Fruit fly (Drosophila melanogaster) whole organism, embryonic: ENCODE data around the gene ClpX.

ENCODE experiments used
- Ada2b ChIP-seq: fragments of 200-800 bp; sonication (Bioruptor generic); IDR thresholded peaks from 2 replicates; pipeline ENCODE4 v1.3.6; 2022; ENCODE audit warnings: missing biosample characterization, missing genetic modification characterization
- Asciz ChIP-seq: fragments of 200-800 bp; sonication (Bioruptor generic); optimal IDR thresholded peaks from 2 replicates; lab custom pipeline; 2017; ENCODE audit warnings: missing biosample characterization, mild to moderate bottlenecking, missing genetic modification characterization, missing genetic modification reagents
- Atf-2 ChIP-seq: fragments of 200-800 bp; sonication (Bioruptor generic); optimal IDR thresholded peaks from 2 replicates; lab custom pipeline; 2016; ENCODE audit warnings: missing biosample characterization, missing genetic modification characterization
- Bgb ChIP-seq: fragments of 200-800 bp; sonication (Bioruptor generic); IDR thresholded peaks from 2 replicates; pipeline ENCODE4 v1.3.6; 2022; ENCODE audit warnings: missing biosample characterization, missing genetic modification characterization; ENCODE audit not compliant: partially characterized antibody
- BtbVII ChIP-seq: fragments of 200-800 bp; sonication (Bioruptor generic); optimal IDR thresholded peaks from 3 replicates; lab custom pipeline; 2017; ENCODE audit warnings: missing biosample characterization, mild to moderate bottlenecking, missing genetic modification characterization
- Bteb2 ChIP-seq: fragments of 200-800 bp; sonication (Bioruptor generic); optimal IDR thresholded peaks from 2 replicates; lab custom pipeline; 2016; ENCODE audit warnings: missing biosample characterization, missing genetic modification characterization
- CG10321 ChIP-seq: fragments of 200-800 bp; sonication (Bioruptor generic); IDR thresholded peaks from 2 replicates; pipeline ENCODE4 v1.3.6; 2022; ENCODE audit warnings: missing biosample characterization, missing genetic modification characterization
- CG11456 ChIP-seq: fragments of 200-800 bp; sonication (Bioruptor generic); IDR thresholded peaks from 3 replicates; pipeline ENCODE4 v1.3.6; 2022; ENCODE audit warnings: missing biosample characterization, missing genetic modification characterization
- CG1233 ChIP-seq: fragments of 200-800 bp; sonication (Bioruptor generic); optimal IDR thresholded peaks from 4 replicates; lab custom pipeline; 2018; ENCODE audit warnings: missing biosample characterization, mild to moderate bottlenecking, missing genetic modification characterization
- CG13287 ChIP-seq: fragments of 200-800 bp; sonication (Bioruptor generic); IDR thresholded peaks from 2 replicates; pipeline ENCODE4 v1.3.6; 2022; ENCODE audit warnings: missing biosample characterization, missing genetic modification characterization; ENCODE audit not compliant: partially characterized antibody
- CG13775 ChIP-seq: fragments of 200-800 bp; sonication (Bioruptor generic); optimal IDR thresholded peaks from 3 replicates; lab custom pipeline; 2017; ENCODE audit warnings: missing biosample characterization, mild to moderate bottlenecking, missing genetic modification characterization
- CG17802 ChIP-seq: fragments of 200-800 bp; sonication (Bioruptor generic); optimal IDR thresholded peaks from 2 replicates; lab custom pipeline; 2018; ENCODE audit warnings: missing biosample characterization, mild to moderate bottlenecking, missing genetic modification characterization, moderate library complexity
- CG1792 ChIP-seq: fragments of 200-800 bp; sonication (Bioruptor generic); optimal IDR thresholded peaks from 2 replicates; lab custom pipeline; 2016; ENCODE audit warnings: missing biosample characterization, missing genetic modification characterization
- CG18011 ChIP-seq: fragments of 200-800 bp; sonication (Bioruptor generic); optimal IDR thresholded peaks from 2 replicates; lab custom pipeline; 2017; ENCODE audit warnings: missing biosample characterization, missing genetic modification characterization, mild to moderate bottlenecking, moderate library complexity, missing genotype
- CG2120 ChIP-seq: fragments of 200-800 bp; sonication (Bioruptor generic); optimal IDR thresholded peaks from 3 replicates; lab custom pipeline; 2016; ENCODE audit warnings: missing biosample characterization, missing genetic modification characterization
- CG2129 ChIP-seq: fragments of 200-800 bp; sonication (Bioruptor generic); IDR thresholded peaks from 2 replicates; pipeline ENCODE4 v1.3.6; 2022; ENCODE audit warnings: missing biosample characterization, missing genetic modification characterization; ENCODE audit not compliant: partially characterized antibody
- CG31224 ChIP-seq: fragments of 200-800 bp; sonication (Bioruptor generic); IDR thresholded peaks from 2 replicates; pipeline ENCODE4 v1.3.6; 2022; ENCODE audit warnings: missing biosample characterization, missing genetic modification characterization
- CG43689 ChIP-seq: fragments of 200-800 bp; sonication (Bioruptor generic); IDR thresholded peaks from 2 replicates; pipeline ENCODE4 v1.3.6; 2022; ENCODE audit warnings: missing biosample characterization, missing genetic modification characterization
- CG4730 ChIP-seq: fragments of 200-800 bp; sonication (Bioruptor generic); IDR thresholded peaks from 2 replicates; pipeline ENCODE4 v1.3.6; 2022; ENCODE audit warnings: missing biosample characterization, missing genetic modification characterization
- CG7271 ChIP-seq: fragments of 200-800 bp; sonication (Bioruptor generic); optimal IDR thresholded peaks from 2 replicates; lab custom pipeline; 2018; ENCODE audit warnings: missing biosample characterization, mild to moderate bottlenecking, missing genetic modification characterization, moderate library complexity
- CG9727 ChIP-seq: fragments of 200-800 bp; sonication (Bioruptor generic); optimal IDR thresholded peaks from 3 replicates; lab custom pipeline; 2017; ENCODE audit warnings: missing biosample characterization, mild to moderate bottlenecking, missing genetic modification characterization
- CG9797 ChIP-seq: fragments of 200-800 bp; sonication (Bioruptor generic); optimal IDR thresholded peaks from 3 replicates; lab custom pipeline; 2018; ENCODE audit warnings: missing biosample characterization, mild to moderate bottlenecking, missing genetic modification characterization
- CG9817 ChIP-seq: fragments of 200-800 bp; sonication (Bioruptor generic); optimal IDR thresholded peaks from 2 replicates; lab custom pipeline; 2018; ENCODE audit warnings: missing biosample characterization, mild to moderate bottlenecking, missing genetic modification characterization, moderate library complexity
- Dip2 ChIP-seq: fragments of 200-800 bp; sonication (Bioruptor generic); IDR thresholded peaks from 2 replicates; pipeline ENCODE4 v1.3.6; 2022; ENCODE audit warnings: missing biosample characterization, missing genetic modification characterization
- Dp ChIP-seq: fragments of 200-800 bp; sonication (Bioruptor generic); optimal IDR thresholded peaks from 2 replicates; lab custom pipeline; 2018; ENCODE audit warnings: missing biosample characterization, mild to moderate bottlenecking, missing genetic modification characterization, moderate library complexity
- Ets65A ChIP-seq: fragments of 200-800 bp; sonication (Bioruptor generic); peaks from one replicate; lab custom pipeline; 2016; ENCODE audit warnings: missing biosample characterization, missing genetic modification characterization
- Fer2 ChIP-seq: fragments of 200-800 bp; sonication (Bioruptor generic); optimal IDR thresholded peaks from 2 replicates; lab custom pipeline; 2018; ENCODE audit warnings: missing biosample characterization, mild to moderate bottlenecking, missing genetic modification characterization, moderate library complexity
- GATAe ChIP-seq: fragments of 200-800 bp; sonication (Bioruptor generic); conservative IDR thresholded peaks from 2 replicates; pipeline ENCODE4 v1.3.6; 2022; ENCODE audit warnings: missing biosample characterization, missing genetic modification characterization
- Hand ChIP-seq: fragments of 200-800 bp; sonication (Bioruptor generic); optimal IDR thresholded peaks from 2 replicates; lab custom pipeline; 2017; ENCODE audit warnings: mild to moderate bottlenecking, missing biosample characterization, missing genetic modification reagents, missing genetic modification characterization
- Hr3 ChIP-seq: fragments of 200-800 bp; sonication (Bioruptor generic); optimal IDR thresholded peaks from 3 replicates; lab custom pipeline; 2016; ENCODE audit warnings: missing biosample characterization, missing genetic modification characterization
- MTF-1 ChIP-seq: fragments of 200-800 bp; sonication (Bioruptor generic); optimal IDR thresholded peaks from 2 replicates; lab custom pipeline; 2018; ENCODE audit warnings: missing biosample characterization, mild to moderate bottlenecking, missing genetic modification characterization, borderline replicate concordance
- Med ChIP-seq: fragments of 200-800 bp; sonication (Bioruptor generic); peaks from one replicate; lab custom pipeline; 2016; ENCODE audit warnings: missing biosample characterization, missing genetic modification characterization, mild to moderate bottlenecking, inconsistent platforms, moderate library complexity
- NK7.1 ChIP-seq: fragments of 200-800 bp; sonication (Bioruptor generic); optimal IDR thresholded peaks from 3 replicates; lab custom pipeline; 2016; ENCODE audit warnings: missing biosample characterization, missing genetic modification characterization
- Nf-YC ChIP-seq: fragments of 200-800 bp; optimal IDR thresholded peaks from 3 replicates; lab custom pipeline; 2019; ENCODE audit warnings: missing biosample characterization, mild to moderate bottlenecking, missing genetic modification characterization, moderate library complexity
- Sox102F ChIP-seq: fragments of 200-800 bp; sonication (Bioruptor generic); optimal IDR thresholded peaks from 2 replicates; lab custom pipeline; 2018; ENCODE audit warnings: missing biosample characterization, mild to moderate bottlenecking, missing genetic modification characterization, moderate library complexity
- Ssrp ChIP-seq: fragments of 200-800 bp; sonication (Bioruptor generic); optimal IDR thresholded peaks from 2 replicates; lab custom pipeline; 2018; ENCODE audit warnings: missing biosample characterization, mild to moderate bottlenecking, missing genetic modification characterization, moderate library complexity
- aop ChIP-seq: fragments of 200-800 bp; sonication (Bioruptor generic); IDR thresholded peaks from 2 replicates; pipeline ENCODE4 v1.3.6; 2022; ENCODE audit warnings: missing biosample characterization, missing genetic modification characterization
- bcd ChIP-seq: fragments of 200-800 bp; sonication (Bioruptor generic); optimal IDR thresholded peaks from 2 replicates; lab custom pipeline; 2017; ENCODE audit warnings: missing biosample characterization, mild to moderate bottlenecking, missing genetic modification characterization
- br ChIP-seq: fragments of >200 bp; optimal IDR thresholded peaks from 2 replicates; lab custom pipeline; 2017
- cas ChIP-seq: fragments of 200-800 bp; sonication (Bioruptor generic); IDR thresholded peaks from 2 replicates; pipeline ENCODE4 v1.3.6; 2022; ENCODE audit warnings: missing biosample characterization, missing genetic modification characterization
- grau ChIP-seq: fragments of 200-800 bp; optimal IDR thresholded peaks from 3 replicates; lab custom pipeline; 2019; ENCODE audit warnings: missing biosample characterization, mild to moderate bottlenecking, missing genetic modification characterization, moderate library complexity
- hb ChIP-seq: fragments of 200-800 bp; sonication (Bioruptor generic); IDR thresholded peaks from 3 replicates; pipeline ENCODE4 v1.3.6; 2022; ENCODE audit warnings: missing biosample characterization, missing genetic modification characterization; ENCODE audit not compliant: partially characterized antibody
- kni ChIP-seq: fragments of 200-800 bp; sonication (Bioruptor generic); optimal IDR thresholded peaks from 3 replicates; lab custom pipeline; 2017; ENCODE audit warnings: mild to moderate bottlenecking, missing biosample characterization, missing genetic modification reagents, missing genetic modification characterization
- lilli ChIP-seq: fragments of 200-800 bp; sonication (Bioruptor generic); optimal IDR thresholded peaks from 3 replicates; lab custom pipeline; 2016; ENCODE audit warnings: missing biosample characterization, missing genetic modification characterization
- onecut ChIP-seq: fragments of 200-800 bp; sonication (Bioruptor generic); IDR thresholded peaks from 2 replicates; pipeline ENCODE4 v1.3.6; 2022; ENCODE audit warnings: missing biosample characterization, missing genetic modification characterization
- otp ChIP-seq: fragments of 200-800 bp; sonication (Bioruptor generic); IDR thresholded peaks from 3 replicates; pipeline ENCODE4, ENCODE4 v1.3.6; 2022; ENCODE audit warnings: missing biosample characterization, missing genetic modification characterization
- pb ChIP-seq: fragments of 200-800 bp; sonication (Bioruptor generic); optimal IDR thresholded peaks from 3 replicates; lab custom pipeline; 2016; ENCODE audit warnings: missing biosample characterization, missing genetic modification characterization
- phol ChIP-seq: fragments of 200-800 bp; sonication (Bioruptor generic); optimal IDR thresholded peaks from 3 replicates; lab custom pipeline; 2018; ENCODE audit warnings: missing biosample characterization, mild to moderate bottlenecking, missing genetic modification characterization, moderate library complexity
- schlank ChIP-seq: fragments of 200-800 bp; sonication (Bioruptor generic); optimal IDR thresholded peaks from 2 replicates; lab custom pipeline; 2018; ENCODE audit warnings: missing biosample characterization, mild to moderate bottlenecking, missing genetic modification characterization
- sqz ChIP-seq: fragments of 200-800 bp; sonication (Bioruptor generic); optimal IDR thresholded peaks from 3 replicates; lab custom pipeline; 2018; ENCODE audit warnings: missing biosample characterization, mild to moderate bottlenecking, missing genetic modification characterization
- unc-4 ChIP-seq: fragments of 200-800 bp; sonication (Bioruptor generic); IDR thresholded peaks from 2 replicates; pipeline ENCODE4 v1.3.6; 2022; ENCODE audit warnings: missing biosample characterization, missing genetic modification characterization; ENCODE audit not compliant: partially characterized antibody

ClpX gene

DNA sequence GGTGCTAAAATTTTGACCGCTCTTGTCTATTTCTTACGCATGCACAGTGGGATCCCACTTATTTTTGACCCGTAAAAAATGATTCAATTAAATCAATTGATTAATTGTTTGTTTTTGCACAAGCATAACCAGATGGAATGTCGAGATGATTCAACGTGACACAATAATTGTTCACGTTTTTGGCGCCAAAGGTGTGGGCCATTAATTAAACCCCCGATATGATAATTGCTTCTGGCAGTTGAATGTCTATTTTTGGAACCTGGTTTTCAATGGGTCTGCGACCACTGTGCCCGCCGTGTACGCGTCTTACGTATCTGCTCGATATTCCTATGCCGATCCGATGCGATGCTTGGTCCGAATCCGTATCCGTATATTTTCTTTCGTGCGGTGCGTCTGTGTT is 11.4 kb downstream of the ClpX start (continued):
- TF ChIP-seq Bteb2 (GFP tag; lab: Kevin White, UChicago) = peak; percentile 3
- no peak for TF ChIP-seq Dip2
- TF ChIP-seq CG2129 (GFP tag; lab: Robert Waterston, UW) = no peak
- peak; percentile 65 for TF ChIP-seq onecut (GFP tag; lab: Robert Waterston, UW)
- peak; percentile 66 for TF ChIP-seq Sox102F (GFP tag; lab: Kevin White, UChicago)
- TF ChIP-seq CG11456 (GFP tag; lab: Robert Waterston, UW) = peak; percentile 82
- TF ChIP-seq unc-4 (GFP tag; lab: Robert Waterston, UW) = no peak
- TF ChIP-seq br (lab: Kevin White, UChicago) = no peak
- peak; percentile 14; the same call in 1 of the 2 replicates for TF ChIP-seq CG13287 (GFP tag; lab: Robert Waterston, UW)
- no peak for TF ChIP-seq CG10321 (GFP tag; lab: Robert Waterston, UW)
- peak; percentile 23 for TF ChIP-seq Hr3 (GFP tag; lab: Kevin White, UChicago)
- peak; percentile 61 for TF ChIP-seq Ssrp
- TF ChIP-seq Asciz = peak; percentile 63
- peak; percentile 35 for TF ChIP-seq CG17802
- TF ChIP-seq Med (GFP tag; lab: Kevin White, UChicago) = peak; percentile 97
- peak; percentile 75 for TF ChIP-seq lilli (GFP tag; lab: Kevin White, UChicago)
- TF ChIP-seq Atf-2 (GFP tag; lab: Kevin White, UChicago) = peak; percentile 69
- TF ChIP-seq Ets65A (GFP tag; lab: Kevin White, UChicago) = peak; percentile 98
- TF ChIP-seq grau (tag; lab: Kevin White, UChicago) = peak; percentile 70
- TF ChIP-seq schlank (tag; lab: Kevin White, UChicago) = peak; percentile 27
- TF ChIP-seq CG9817 (tag; lab: Kevin White, UChicago) = peak; percentile 72
- TF ChIP-seq otp (GFP tag; lab: Robert Waterston, UW) = peak; percentile 74; the same call in 1 of the 3 replicates
- TF ChIP-seq MTF-1 (GFP tag; lab: Kevin White, UChicago) = peak; percentile 51
- TF ChIP-seq CG43689 (GFP tag; lab: Robert Waterston, UW) = peak; percentile 51
- TF ChIP-seq Nf-YC (tag; lab: Kevin White, UChicago) = peak; percentile 53
- TF ChIP-seq Ada2b (GFP tag; lab: Robert Waterston, UW) = peak; percentile 67
- peak; percentile 41 for TF ChIP-seq CG13775
- peak; percentile 60 for TF ChIP-seq BtbVII (GFP tag; lab: Kevin White, UChicago)
- TF ChIP-seq CG9727 (GFP tag; lab: Kevin White, UChicago) = peak; percentile 62
- TF ChIP-seq bcd = peak; percentile 68
- TF ChIP-seq pb (GFP tag; lab: Kevin White, UChicago) = peak; percentile 74
- TF ChIP-seq CG4730 (GFP tag; lab: Robert Waterston, UW) = peak; percentile 63
- peak; percentile 46 for TF ChIP-seq CG1233 (GFP tag; lab: Kevin White, UChicago)
- no peak for TF ChIP-seq NK7.1 (GFP tag; lab: Kevin White, UChicago)
- TF ChIP-seq Fer2 = peak; percentile 17
- peak; percentile 76 for TF ChIP-seq phol (tag; lab: Kevin White, UChicago)
- no peak for TF ChIP-seq CG18011
- no peak for TF ChIP-seq Hand
- no peak for TF ChIP-seq cas (GFP tag; lab: Robert Waterston, UW)
- TF ChIP-seq CG31224 (GFP tag; lab: Robert Waterston, UW) = 0 out of 2 replicates have a peak, but pooled peaks have one; percentile 33
- TF ChIP-seq CG7271 (tag; lab: Kevin White, UChicago) = peak; percentile 9
- 0 out of 2 replicates have a peak, but pooled peaks have one; percentile 27 for TF ChIP-seq GATAe (GFP tag; lab: Robert Waterston, UW)
- TF ChIP-seq sqz (GFP tag; lab: Kevin White, UChicago) = no peak
- peak; percentile 41 for TF ChIP-seq Bgb (GFP tag; lab: Robert Waterston, UW)
- TF ChIP-seq Dp (GFP tag; lab: Kevin White, UChicago) = no peak
- TF ChIP-seq aop (GFP tag; lab: Robert Waterston, UW) = no peak
- TF ChIP-seq kni (GFP tag; lab: Kevin White, UChicago) = no peak
- peak; percentile 65 for TF ChIP-seq CG1792
- no peak for TF ChIP-seq CG9797
- no peak for TF ChIP-seq hb (GFP tag; lab: Robert Waterston, UW)
- TF ChIP-seq CG2120 = peak; percentile 55
